Fruit fly (Drosophila melanogaster) Kc167 (cell line): Measurements from ENCODE around the gene Daao2.

ENCODE experiments used
- Myc ChIP-seq: fragments of >200 bp; optimal IDR thresholded peaks from 2 replicates; lab custom pipeline; 2017; ENCODE audit warnings: missing external identifiers
- h ChIP-seq: fragments of >200 bp; optimal IDR thresholded peaks from 3 replicates; lab custom pipeline; 2018; ENCODE audit warnings: missing external identifiers
- psq ChIP-seq: fragments of >200 bp; optimal IDR thresholded peaks from 2 replicates; lab custom pipeline; 2017; ENCODE audit warnings: missing external identifiers
- ttk ChIP-seq: sonication (Bioruptor generic); optimal IDR thresholded peaks from 2 replicates; lab custom pipeline; 2017; ENCODE audit warnings: missing external identifiers

- TF ChIP-seq h (lab: Kevin White, UChicago) (no peak), psq (lab: Kevin White, UChicago) (no peak), Myc (lab: Kevin White, UChicago) (no peak), ttk (lab: Kevin White, UChicago) (no peak)
These were observed 29.2 kb upstream of the Daao2 start, which contains the start of gene CG17378 for dm6 chr2L:6773645-6774044.
